Worm (Caenorhabditis elegans) whole organism, L3 larva: Measurements from ENCODE around the gene F37C4.8.

Source experiments
- ama-1 ChIP-seq: fragments of 150-350 bp; optimal IDR thresholded peaks from 2 replicates; lab custom pipeline; 2018
- ceh-28 ChIP-seq: fragments of 150-350 bp; optimal IDR thresholded peaks from 2 replicates; lab custom pipeline; 2014; ENCODE audit warnings: missing biosample characterization, missing genetic modification reagents, missing genetic modification characterization
- nhr-11 ChIP-seq: fragments of 150-350 bp; optimal IDR thresholded peaks from 2 replicates; lab custom pipeline; 2014; ENCODE audit warnings: missing biosample characterization, missing genetic modification characterization
- nhr-237 ChIP-seq: fragments of 150-350 bp; optimal IDR thresholded peaks from 2 replicates; lab custom pipeline; 2014; ENCODE audit warnings: missing biosample characterization, missing genetic modification characterization

DNA sequence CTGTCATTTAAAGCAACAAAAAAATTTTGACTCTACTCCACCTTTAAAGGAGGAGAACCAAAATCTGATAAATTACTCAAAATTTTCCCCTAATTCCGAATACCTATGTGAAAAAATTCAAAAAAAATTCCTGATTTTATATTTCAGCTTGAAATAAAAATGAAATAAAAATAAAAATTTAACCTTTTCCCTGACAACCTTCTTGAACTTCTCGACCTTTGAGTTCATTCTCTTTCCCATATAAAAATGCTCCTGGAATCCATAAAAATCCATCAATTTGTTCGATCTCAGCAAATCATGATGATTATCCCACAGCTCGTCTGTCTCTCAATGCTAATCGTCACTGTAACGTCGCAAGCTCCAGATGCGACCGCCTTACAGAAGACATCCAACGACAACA, 21.9 kb upstream of the F37C4.8 start, which contains the start of gene F56D6.6:
- TF ChIP-seq ama-1 (lab: Kevin White, UChicago) (no peak), nhr-11 (tag; lab: Kevin White, UChicago) (no peak), nhr-237 (tag; lab: Kevin White, UChicago) (no peak), ceh-28 (tag; lab: Kevin White, UChicago) (no peak)
